Fruit fly (Drosophila melanogaster): Measurements from ENCODE around the gene croc.

Gene croc

dm6 chr3L:21485371-21485770 is 9.1 kb upstream of the croc start:
- peak; percentile 82 for TF ChIP-seq CG4496 (GFP tag; IDR thresholded peaks at IDR 0.05)
- TF ChIP-seq Ets98B (GFP tag; IDR thresholded peaks at IDR 0.05): peak; percentile 57; the same call in 1 of the 2 replicates
- TF ChIP-seq CG12605 (GFP tag; IDR thresholded peaks at IDR 0.05): peak; percentile 75

- no peak for TF ChIP-seq EcR (GFP tag; optimal IDR thresholded peaks at IDR 0.05)
- no peak for TF ChIP-seq CG8301 (tag; optimal IDR thresholded peaks at IDR 0.05)
- no peak for TF ChIP-seq rn (GFP tag; IDR thresholded peaks at IDR 0.05)
- no peak for TF ChIP-seq CG12605 (GFP tag; IDR thresholded peaks at IDR 0.05)
- TF ChIP-seq Snoo (tag; optimal IDR thresholded peaks at IDR 0.05): no peak
- TF ChIP-seq CG15710 (tag; optimal IDR thresholded peaks at IDR 0.05): no peak
- no peak for TF ChIP-seq CG10348 (GFP tag; IDR thresholded peaks at IDR 0.05)
- no peak for TF ChIP-seq fd96Ca (GFP tag; IDR thresholded peaks at IDR 0.05)
- TF ChIP-seq CG34367 (tag; optimal IDR thresholded peaks at IDR 0.05): no peak
- no peak for TF ChIP-seq CG14655 (GFP tag; optimal IDR thresholded peaks at IDR 0.05)
These were observed 7.6 kb upstream of the croc start for dm6 chr3L:21483837-21484236.

dm6 chr3L:21482100-21482499 is 5.8 kb upstream of the croc start:
- TF ChIP-seq CG14655 (GFP tag; optimal IDR thresholded peaks at IDR 0.05) (no peak), EcR (GFP tag; optimal IDR thresholded peaks at IDR 0.05) (no peak), gl (tag; optimal IDR thresholded peaks at IDR 0.05) (no peak), CG12605 (GFP tag; IDR thresholded peaks at IDR 0.05) (no peak), CG15710 (tag; optimal IDR thresholded peaks at IDR 0.05) (no peak), rn (GFP tag; IDR thresholded peaks at IDR 0.05) (no peak), CG13204 (GFP tag; optimal IDR thresholded peaks at IDR 0.05) (no peak), CG32121 (GFP tag; IDR thresholded peaks at IDR 0.05) (no peak), CG4496 (GFP tag; IDR thresholded peaks at IDR 0.05) (no peak), D1 (tag; optimal IDR thresholded peaks at IDR 0.05) (no peak), CG10348 (GFP tag; IDR thresholded peaks at IDR 0.05) (no peak), CG8159 (tag; optimal IDR thresholded peaks at IDR 0.05) (no peak), fd96Ca (GFP tag; IDR thresholded peaks at IDR 0.05) (no peak), Snoo (tag; optimal IDR thresholded peaks at IDR 0.05) (no peak), Pif1B (GFP tag; optimal IDR thresholded peaks at IDR 0.05) (no peak), CG17806 (tag; optimal IDR thresholded peaks at IDR 0.05) (no peak), CG34367 (tag; optimal IDR thresholded peaks at IDR 0.05) (no peak)

dm6 chr3L:21479636-21480035 is 3.4 kb upstream of the croc start:
- TF ChIP-seq rn (GFP tag; IDR thresholded peaks at IDR 0.05) (0 out of 2 replicates have a peak, but pooled peaks have one; percentile 24), CG4496 (GFP tag; IDR thresholded peaks at IDR 0.05) (peak; percentile 92), Ets98B (GFP tag; IDR thresholded peaks at IDR 0.05) (peak; percentile 75), Snoo (tag; optimal IDR thresholded peaks at IDR 0.05) (peak; percentile 87), D1 (tag; optimal IDR thresholded peaks at IDR 0.05) (no peak), CG12605 (GFP tag; IDR thresholded peaks at IDR 0.05) (peak; percentile 68; the same call in 1 of the 2 replicates), CG8159 (tag; optimal IDR thresholded peaks at IDR 0.05) (no peak), EcR (GFP tag; optimal IDR thresholded peaks at IDR 0.05) (no peak), CG14655 (GFP tag; optimal IDR thresholded peaks at IDR 0.05) (peak; percentile 48), CG34367 (tag; optimal IDR thresholded peaks at IDR 0.05) (peak; percentile 42), CG9948 (tag; optimal IDR thresholded peaks at IDR 0.05) (no peak), Pif1A (GFP tag; optimal IDR thresholded peaks at IDR 0.05) (peak; percentile 82), fd96Ca (GFP tag; IDR thresholded peaks at IDR 0.05) (peak; percentile 70; the same call in 1 of the 3 replicates), CG10348 (GFP tag; IDR thresholded peaks at IDR 0.05) (no peak), Pif1B (GFP tag; optimal IDR thresholded peaks at IDR 0.05) (peak; percentile 33), CG17806 (tag; optimal IDR thresholded peaks at IDR 0.05) (no peak), gl (tag; optimal IDR thresholded peaks at IDR 0.05) (peak; percentile 66), CG15710 (tag; optimal IDR thresholded peaks at IDR 0.05) (no peak), CG13204 (GFP tag; optimal IDR thresholded peaks at IDR 0.05) (no peak), CG32121 (GFP tag; IDR thresholded peaks at IDR 0.05) (peak; percentile 66; the same call in 1 of the 2 replicates), CG8301 (tag; optimal IDR thresholded peaks at IDR 0.05) (peak; percentile 43)

- no peak for TF ChIP-seq CG8159 (tag; optimal IDR thresholded peaks at IDR 0.05)
- TF ChIP-seq gl (tag; optimal IDR thresholded peaks at IDR 0.05): no peak
- TF ChIP-seq EcR (GFP tag; optimal IDR thresholded peaks at IDR 0.05): no peak
- no peak for TF ChIP-seq D1 (tag; optimal IDR thresholded peaks at IDR 0.05)
- no peak for TF ChIP-seq CG13204 (GFP tag; optimal IDR thresholded peaks at IDR 0.05)
- TF ChIP-seq CG32121 (GFP tag; IDR thresholded peaks at IDR 0.05): no peak
- TF ChIP-seq Ets98B (GFP tag; IDR thresholded peaks at IDR 0.05): no peak
- no peak for TF ChIP-seq Pif1A (GFP tag; optimal IDR thresholded peaks at IDR 0.05)
- TF ChIP-seq fd96Ca (GFP tag; IDR thresholded peaks at IDR 0.05): no peak
- TF ChIP-seq CG10348 (GFP tag; IDR thresholded peaks at IDR 0.05): no peak
These were observed 1.6 kb upstream of the croc start for dm6 chr3L:21477866-21478265.

- TF ChIP-seq CG34367 (tag; optimal IDR thresholded peaks at IDR 0.05) (no peak), D1 (tag; optimal IDR thresholded peaks at IDR 0.05) (no peak), CG15710 (tag; optimal IDR thresholded peaks at IDR 0.05) (no peak), CG4496 (GFP tag; IDR thresholded peaks at IDR 0.05) (no peak)
These were observed 4.4 kb downstream of the croc start for dm6 chr3L:21471895-21472294.

Data from whole organism, pupa.